Fruit fly (Drosophila melanogaster): ENCODE data around the gene Rtel1.
A peak's percentile ranks its signal among the peaks of the same experiment; 100 is the strongest.

Rtel1 gene

DNA sequence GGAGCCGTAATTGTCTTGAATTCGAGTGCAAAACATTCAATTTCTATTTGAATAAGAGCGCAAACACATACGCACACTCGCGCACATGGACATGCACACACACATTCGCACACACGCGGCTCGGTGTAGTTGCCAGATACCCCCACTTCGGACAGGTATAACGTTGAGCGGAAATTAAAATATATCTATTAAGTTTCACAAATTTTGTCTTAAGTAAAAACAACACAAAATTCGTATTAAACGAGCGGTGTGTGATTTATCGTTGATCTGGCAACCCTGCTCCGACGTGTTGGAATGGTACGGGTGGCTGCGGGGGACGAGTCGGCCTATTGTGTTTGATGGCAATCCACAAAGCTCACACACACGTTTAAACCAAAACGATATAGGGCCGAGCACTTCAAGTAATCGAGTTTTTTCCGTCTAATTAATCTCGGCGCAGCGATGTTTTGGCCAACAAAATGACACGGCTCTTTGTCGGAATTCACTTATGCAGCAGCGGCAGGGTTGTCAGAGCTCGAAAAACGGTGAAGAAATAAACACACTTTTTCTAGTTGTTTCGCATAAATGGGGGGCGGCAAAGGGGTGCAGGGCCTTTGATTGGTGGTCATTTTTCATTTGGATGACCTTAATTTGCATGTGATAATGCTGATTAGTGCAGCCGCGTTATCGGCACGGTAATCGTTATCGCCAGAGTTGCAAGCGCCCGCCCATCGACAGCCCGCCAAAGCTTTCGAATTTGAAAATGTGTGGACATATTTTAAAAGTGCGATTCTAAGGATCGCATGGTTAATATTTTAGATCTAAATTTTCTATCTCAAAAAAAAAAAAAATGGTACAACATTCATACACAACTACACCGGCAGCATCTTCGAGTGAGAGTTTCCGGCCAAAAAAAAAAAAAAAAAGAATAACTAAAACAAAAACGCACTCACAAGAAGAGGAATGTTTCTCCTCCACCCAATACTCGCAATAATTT lies 1.4 kb upstream of the Rtel1 start (continued):
- TF ChIP-seq wek (GFP tag; optimal IDR thresholded peaks at IDR 0.05) (peak; percentile 40), Deaf1 (tag; optimal IDR thresholded peaks at IDR 0.05) (peak; percentile 43), Med (GFP tag) (peak; percentile 95), CG13894 (tag; optimal IDR thresholded peaks at IDR 0.05) (peak; percentile 51), CG13287 (GFP tag; IDR thresholded peaks at IDR 0.05; ENCODE audit: partially characterized antibody) (no peak), GATAe (GFP tag; conservative IDR thresholded peaks at IDR 0.05) (no peak), fd3F (GFP tag; optimal IDR thresholded peaks at IDR 0.05) (peak; percentile 48), CG4360 (GFP tag; IDR thresholded peaks at IDR 0.05) (peak; percentile 52), psq (GFP tag; optimal IDR thresholded peaks at IDR 0.05) (no peak), az2 (GFP tag; optimal IDR thresholded peaks at IDR 0.05) (peak; percentile 75), mld (GFP tag; IDR thresholded peaks at IDR 0.05; ENCODE audit: partially characterized antibody) (0 out of 3 replicates have a peak, but pooled peaks have one; percentile 39), Sox102F (GFP tag; optimal IDR thresholded peaks at IDR 0.05) (peak; percentile 78), CG8281 (tag; optimal IDR thresholded peaks at IDR 0.05) (peak; percentile 25), gro (GFP tag; optimal IDR thresholded peaks at IDR 0.05) (peak; percentile 48), Oli (tag; optimal IDR thresholded peaks at IDR 0.05) (peak; percentile 72), slp2 (GFP tag; optimal IDR thresholded peaks at IDR 0.05) (no peak), CG8924 (tag; optimal IDR thresholded peaks at IDR 0.05) (peak; percentile 59), CG12942 (GFP tag; optimal IDR thresholded peaks at IDR 0.05) (peak; percentile 38), scrt (GFP tag; optimal IDR thresholded peaks at IDR 0.05) (peak; percentile 58), BtbVII (GFP tag; optimal IDR thresholded peaks at IDR 0.05) (peak; percentile 61), tx (GFP tag; optimal IDR thresholded peaks at IDR 0.05) (peak; percentile 34), CG6813 (GFP tag; optimal IDR thresholded peaks at IDR 0.05) (peak; percentile 59), wor (GFP tag; IDR thresholded peaks at IDR 0.05) (peak; percentile 57), MESR4 (GFP tag; optimal IDR thresholded peaks at IDR 0.05) (peak; percentile 55), ken (GFP tag; IDR thresholded peaks at IDR 0.05) (peak; percentile 86), CG32772 (GFP tag; IDR thresholded peaks at IDR 0.05) (peak; percentile 70), CG10462 (GFP tag; optimal IDR thresholded peaks at IDR 0.05) (no peak), CG7745 (tag; optimal IDR thresholded peaks at IDR 0.05) (no peak), NC2β (GFP tag; optimal IDR thresholded peaks at IDR 0.05) (peak; percentile 43), ttk (GFP tag; IDR thresholded peaks at IDR 0.05) (peak; percentile 52; the same call in 1 of the 2 replicates), ac (GFP tag; optimal IDR thresholded peaks at IDR 0.05) (no peak), gsb (GFP tag; IDR thresholded peaks at IDR 0.05) (peak; percentile 65), CG18262 (tag; optimal IDR thresholded peaks at IDR 0.05) (peak; percentile 59), CG1603 (tag; optimal IDR thresholded peaks at IDR 0.05) (peak; percentile 86), CG17186 (GFP tag; optimal IDR thresholded peaks at IDR 0.05) (peak; percentile 45), sisA (GFP tag; IDR thresholded peaks at IDR 0.05) (peak; percentile 77), CG17385 (GFP tag; optimal IDR thresholded peaks at IDR 0.05) (peak; percentile 71), Awh (GFP tag; IDR thresholded peaks at IDR 0.05) (no peak; the same call in 1 of the 2 replicates), CG2202 (tag; optimal IDR thresholded peaks at IDR 0.05) (peak; percentile 37), otp (GFP tag; IDR thresholded peaks at IDR 0.05) (peak; percentile 57; the same call in 2 of the 3 replicates), CTCF (GFP tag; optimal IDR thresholded peaks at IDR 0.05) (no peak), hbn (GFP tag; IDR thresholded peaks at IDR 0.05; ENCODE audit: partially characterized antibody) (no peak), CG13123 (GFP tag; optimal IDR thresholded peaks at IDR 0.05) (no peak), mirr (GFP tag; optimal IDR thresholded peaks at IDR 0.05) (peak; percentile 64), ci (GFP tag; IDR thresholded peaks at IDR 0.05) (peak; percentile 91), CG16863 (GFP tag; optimal IDR thresholded peaks at IDR 0.05) (peak; percentile 22), CG10209 (GFP tag; optimal IDR thresholded peaks at IDR 0.05) (peak; percentile 72), pros (GFP tag; optimal IDR thresholded peaks at IDR 0.05) (peak; percentile 14)

All from whole organism, embryonic.